Worm (Caenorhabditis elegans) whole organism, young adult: ENCODE measurements around the gene EGAP9.4.
A peak's percentile ranks its signal among the peaks of the same experiment; 100 is the strongest.

ENCODE experiments used
- B0336.3 ChIP-seq: fragments of 200-800 bp; sonication (Bioruptor generic); IDR thresholded peaks from 2 replicates; pipeline ENCODE4 v1.3.6; 2022; ENCODE audit warnings: missing genetic modification characterization, missing compliant biosample characterization
- C06A6.2 ChIP-seq: fragments of 200-800 bp; sonication (Bioruptor generic); conservative IDR thresholded peaks from 2 replicates; pipeline ENCODE4 v1.3.6; 2022; ENCODE audit warnings: missing genetic modification characterization, missing compliant biosample characterization
- D2030.7 ChIP-seq: fragments of 200-800 bp; sonication (Bioruptor generic); IDR thresholded peaks from 2 replicates; pipeline ENCODE4 v1.3.6; 2022; ENCODE audit warnings: missing genetic modification reagents, missing genetic modification characterization, missing compliant biosample characterization
- F10E7.11 ChIP-seq: sonication (generic microtip); optimal IDR thresholded peaks from 2 replicates; lab custom pipeline; 2017; ENCODE audit warnings: mild to moderate bottlenecking, missing genetic modification characterization, moderate library complexity, missing compliant biosample characterization
- F22D6.2 ChIP-seq: sonication (generic microtip); optimal IDR thresholded peaks from 2 replicates; lab custom pipeline; 2016; ENCODE audit warnings: mild to moderate bottlenecking, missing genetic modification characterization, missing compliant biosample characterization
- F23B12.7 ChIP-seq: sonication (generic microtip); optimal IDR thresholded peaks from 2 replicates; lab custom pipeline; 2017; ENCODE audit warnings: missing genetic modification characterization, mild to moderate bottlenecking, missing compliant biosample characterization, antibody characterized with exemption, moderate library complexity; ENCODE audit not compliant: insufficient read depth
- F39B2.1 ChIP-seq: fragments of 200-800 bp; sonication (Bioruptor generic); IDR thresholded peaks from 2 replicates; pipeline ENCODE4 v1.3.6; 2022; ENCODE audit warnings: missing genetic modification reagents, missing genetic modification characterization, missing compliant biosample characterization
- F52B5.7 ChIP-seq: sonication (generic microtip); optimal IDR thresholded peaks from 2 replicates; lab custom pipeline; 2016; ENCODE audit warnings: mild to moderate bottlenecking, missing genetic modification characterization, missing compliant biosample characterization
- T07F8.4 ChIP-seq: sonication (generic microtip); optimal IDR thresholded peaks from 2 replicates; lab custom pipeline; 2016; ENCODE audit warnings: mild to moderate bottlenecking, missing genetic modification characterization, moderate library complexity, missing compliant biosample characterization
- T26A5.8 ChIP-seq: sonication (generic microtip); optimal IDR thresholded peaks from 2 replicates; lab custom pipeline; 2016; ENCODE audit warnings: missing genetic modification characterization, missing compliant biosample characterization
- akir-1 ChIP-seq: fragments of 200-800 bp; sonication (Bioruptor generic); optimal IDR thresholded peaks from 2 replicates; lab custom pipeline; 2018; ENCODE audit warnings: mild to moderate bottlenecking, missing genetic modification characterization, moderate library complexity, missing compliant biosample characterization
- ama-1 ChIP-seq, 3 experiments: fragments of 150-350 bp in 1 of 3; sonication (generic microtip) in 2 of 3; optimal IDR thresholded peaks; 2 replicates each; lab custom pipeline; 2014 to 2018; ENCODE audit warnings: missing biosample characterization in 2 of 3, missing genetic modification characterization in 2 of 3, missing genetic modification reagents in 2 of 3
- atf-7 ChIP-seq: sonication (generic microtip); optimal IDR thresholded peaks from 2 replicates; lab custom pipeline; 2017; ENCODE audit warnings: mild to moderate bottlenecking, missing genetic modification characterization, missing compliant biosample characterization
- ccch-3 ChIP-seq: fragments of 200-800 bp; sonication (Bioruptor generic); optimal IDR thresholded peaks from 2 replicates; lab custom pipeline; 2018; ENCODE audit warnings: mild to moderate bottlenecking, missing genetic modification characterization, missing compliant biosample characterization
- cebp-1 ChIP-seq, 2 experiments: fragments of 200-800 bp in 1 of 2; sonication (Bioruptor generic) in 1 of 2; sonication (generic microtip) in 1 of 2; IDR thresholded peaks in 1 of 2; optimal IDR thresholded peaks in 1 of 2; 2 replicates each; pipeline versions ENCODE4 v1.3.6 to Lab custom; 2017 to 2022; ENCODE audit warnings: missing compliant biosample characterization in 2 of 2, missing genetic modification characterization in 2 of 2, mild to moderate bottlenecking in 1 of 2, missing genetic modification reagents in 1 of 2, moderate library complexity in 1 of 2
- cebp-2 ChIP-seq: fragments of 200-800 bp; sonication (Bioruptor generic); IDR thresholded peaks from 2 replicates; pipeline ENCODE4 v1.3.6; 2022; ENCODE audit warnings: missing genetic modification characterization, missing compliant biosample characterization
- die-1 ChIP-seq: sonication (generic microtip); optimal IDR thresholded peaks from 2 replicates; lab custom pipeline; 2016; ENCODE audit warnings: missing genotype, mild to moderate bottlenecking, missing genetic modification characterization, missing compliant biosample characterization
- dox-1 ChIP-seq: fragments of 200-800 bp; sonication (Bioruptor generic); IDR thresholded peaks from 2 replicates; pipeline ENCODE4 v1.3.6; 2022; ENCODE audit warnings: missing genetic modification reagents, missing genetic modification characterization, missing compliant biosample characterization
- efl-1 ChIP-seq: fragments of 150-350 bp; optimal IDR thresholded peaks from 2 replicates; lab custom pipeline; 2014; ENCODE audit warnings: missing biosample characterization, missing genetic modification reagents, missing genetic modification characterization
- egl-44 ChIP-seq: fragments of 200-800 bp; sonication (Bioruptor generic); IDR thresholded peaks from 2 replicates; pipeline ENCODE4 v1.3.6; 2022; ENCODE audit warnings: missing genetic modification reagents, missing genetic modification characterization, missing compliant biosample characterization
- ets-4 ChIP-seq: fragments of 200-800 bp; sonication (Bioruptor generic); optimal IDR thresholded peaks from 2 replicates; lab custom pipeline; 2018; ENCODE audit warnings: mild to moderate bottlenecking, missing genetic modification characterization, missing compliant biosample characterization
- gei-17 ChIP-seq: fragments of 200-800 bp; sonication (Bioruptor generic); optimal IDR thresholded peaks from 2 replicates; lab custom pipeline; 2018; ENCODE audit warnings: mild to moderate bottlenecking, missing genetic modification characterization, missing compliant biosample characterization
- hmg-1.2 ChIP-seq: fragments of 200-800 bp; sonication (Bioruptor generic); IDR thresholded peaks from 2 replicates; pipeline ENCODE4 v1.3.6; 2022; ENCODE audit warnings: missing genetic modification reagents, missing genetic modification characterization, missing compliant biosample characterization
- hrde-1 ChIP-seq: sonication (generic microtip); optimal IDR thresholded peaks from 2 replicates; lab custom pipeline; 2016; ENCODE audit warnings: missing genetic modification characterization, mild to moderate bottlenecking, missing compliant biosample characterization, moderate library complexity, missing genotype, missing genetic modification reagents, borderline replicate concordance
- let-607 ChIP-seq, 2 experiments: fragments of 200-800 bp in 1 of 2; sonication (Bioruptor generic) in 1 of 2; sonication (generic microtip) in 1 of 2; optimal IDR thresholded peaks; 2 replicates each; lab custom pipeline; 2016 to 2018; ENCODE audit warnings: mild to moderate bottlenecking in 2 of 2, missing compliant biosample characterization in 2 of 2, missing genetic modification characterization in 2 of 2, moderate library complexity in 2 of 2, missing genotype in 1 of 2
- lin-35 ChIP-seq, 3 experiments: fragments of 150-350 bp in 2 of 3; sonication (generic microtip) in 1 of 3; optimal IDR thresholded peaks; 2 replicates each; lab custom pipeline; 2014 to 2018; ENCODE audit warnings: missing biosample characterization in 3 of 3, missing genetic modification characterization in 3 of 3, missing genetic modification reagents in 3 of 3
- lsy-27 ChIP-seq: sonication (generic microtip); optimal IDR thresholded peaks from 2 replicates; lab custom pipeline; 2017; ENCODE audit warnings: missing genetic modification characterization, mild to moderate bottlenecking, missing compliant biosample characterization, antibody characterized with exemption, missing genotype, borderline replicate concordance; ENCODE audit not compliant: insufficient read depth
- madf-10 ChIP-seq: sonication (generic microtip); optimal IDR thresholded peaks from 2 replicates; lab custom pipeline; 2016; ENCODE audit warnings: mild to moderate bottlenecking, missing genetic modification characterization, missing compliant biosample characterization
- mcd-1 ChIP-seq: fragments of 200-800 bp; sonication (Bioruptor generic); IDR thresholded peaks from 2 replicates; pipeline ENCODE4 v1.3.6; 2022; ENCODE audit warnings: missing genetic modification reagents, missing genetic modification characterization, missing compliant biosample characterization
- mel-28 ChIP-seq: sonication (generic microtip); optimal IDR thresholded peaks from 2 replicates; lab custom pipeline; 2016; ENCODE audit warnings: borderline replicate concordance, mild to moderate bottlenecking, missing genetic modification characterization, missing compliant biosample characterization
- mxl-1 ChIP-seq: sonication (generic microtip); optimal IDR thresholded peaks from 2 replicates; lab custom pipeline; 2016; ENCODE audit warnings: missing genetic modification characterization, missing compliant biosample characterization
- nfya-2 ChIP-seq: fragments of 200-800 bp; sonication (Bioruptor generic); IDR thresholded peaks from 2 replicates; pipeline ENCODE4 v1.3.6; 2022; ENCODE audit warnings: missing genetic modification reagents, missing genetic modification characterization, missing compliant biosample characterization
- nhr-80 ChIP-seq: sonication (generic microtip); optimal IDR thresholded peaks from 2 replicates; lab custom pipeline; 2016; ENCODE audit warnings: missing genetic modification characterization, missing compliant biosample characterization
- nhr-90 ChIP-seq: sonication (generic microtip); optimal IDR thresholded peaks from 2 replicates; lab custom pipeline; 2016; ENCODE audit warnings: missing genotype, mild to moderate bottlenecking, missing genetic modification characterization, missing compliant biosample characterization
- rec-8 ChIP-seq, 2 experiments: sonication (generic microtip); optimal IDR thresholded peaks; 2 replicates each; lab custom pipeline; 2016; ENCODE audit warnings: mild to moderate bottlenecking in 2 of 2, missing genetic modification characterization in 2 of 2, missing genetic modification reagents in 2 of 2, missing genotype in 2 of 2, missing biosample characterization in 1 of 2, missing compliant biosample characterization in 1 of 2, moderate library complexity in 1 of 2
- repo-1 ChIP-seq: sonication (generic microtip); optimal IDR thresholded peaks from 2 replicates; lab custom pipeline; 2017; ENCODE audit warnings: mild to moderate bottlenecking, missing genetic modification characterization, missing compliant biosample characterization
- rpc-1 ChIP-seq, 2 experiments: fragments of 150-350 bp in 1 of 2; sonication (generic microtip) in 1 of 2; optimal IDR thresholded peaks; 2 replicates each; lab custom pipeline; 2014 to 2018; ENCODE audit warnings: missing biosample characterization in 1 of 2, missing genetic modification characterization in 1 of 2, missing genetic modification reagents in 1 of 2, missing genotype in 1 of 2
- tlf-1 ChIP-seq: fragments of 200-800 bp; sonication (Bioruptor generic); optimal IDR thresholded peaks from 2 replicates; lab custom pipeline; 2018; ENCODE audit warnings: mild to moderate bottlenecking, missing genetic modification characterization, missing compliant biosample characterization
- ztf-22 ChIP-seq: fragments of 200-800 bp; sonication (Bioruptor generic); optimal IDR thresholded peaks from 2 replicates; lab custom pipeline; 2018; ENCODE audit warnings: mild to moderate bottlenecking, missing genetic modification characterization, moderate library complexity, missing compliant biosample characterization
- ztf-26 ChIP-seq: sonication (generic microtip); optimal IDR thresholded peaks from 2 replicates; lab custom pipeline; 2017; ENCODE audit warnings: missing genetic modification characterization, missing compliant biosample characterization

EGAP9.4 gene

DNA sequence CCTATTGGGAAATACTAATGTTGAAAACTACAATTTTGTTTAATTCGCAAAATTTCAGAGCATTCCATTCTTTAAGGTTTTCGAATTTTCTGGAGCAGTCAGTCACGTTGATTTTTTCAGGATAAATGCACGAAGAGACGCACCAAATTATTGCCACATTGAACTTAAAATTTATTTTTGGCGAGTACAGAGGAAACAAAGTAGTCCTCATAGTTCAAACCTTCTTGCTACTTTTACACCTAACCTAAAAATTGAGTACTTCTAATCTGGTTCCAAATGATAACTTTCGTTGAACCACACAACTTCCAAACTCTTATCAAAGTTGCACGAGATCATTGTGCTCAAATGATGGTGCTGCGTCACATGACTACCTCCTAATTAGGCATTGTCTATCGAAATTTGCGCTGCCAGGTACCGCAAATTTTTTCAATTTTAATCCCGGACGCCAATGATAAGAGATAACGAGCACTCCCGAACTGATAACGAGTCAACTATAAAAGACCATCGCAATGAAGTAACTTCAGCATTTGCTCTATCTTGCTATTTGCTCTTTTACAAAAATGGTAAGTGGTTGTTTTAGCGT is 37.6 kb downstream of the EGAP9.4 start, which contains the start of gene cpr-4 (continued):
- TF ChIP-seq lsy-27 (tag; lab: Kevin White, UChicago) (no peak), T07F8.4 (no peak), gei-17 (GFP tag; lab: Kevin White, UChicago) (no peak), ets-4 (peak; percentile 73), lin-35 (GFP tag; optimal IDR thresholded peaks at IDR 0.05; lab: Kevin White, UChicago) (no peak), efl-1 (no peak), cebp-1 (GFP tag; IDR thresholded peaks at IDR 0.05; lab: Robert Waterston, UW) (no peak), cebp-1 (tag; optimal IDR thresholded peaks at IDR 0.05; lab: Kevin White, UChicago) (peak; percentile 57), akir-1 (GFP tag; lab: Kevin White, UChicago) (no peak), nhr-90 (tag; lab: Kevin White, UChicago) (peak; percentile 12), egl-44 (GFP tag; lab: Robert Waterston, UW) (peak; percentile 75; the same call in 1 of the 2 replicates), B0336.3 (GFP tag; lab: Robert Waterston, UW) (no peak), mel-28 (tag; lab: Kevin White, UChicago) (no peak), mxl-1 (tag; lab: Kevin White, UChicago) (no peak), dox-1 (GFP tag; lab: Robert Waterston, UW) (no peak), F22D6.2 (tag; lab: Kevin White, UChicago) (no peak), D2030.7 (no peak), let-607 (tag; optimal IDR thresholded peaks at IDR 0.05; lab: Kevin White, UChicago) (peak in 1 of 2 experiments; percentile 57), T26A5.8 (tag; lab: Kevin White, UChicago) (no peak), F52B5.7 (no peak), ama-1 (optimal IDR thresholded peaks at IDR 0.05; lab: Kevin White, UChicago) (no peak), ama-1 (GFP tag; optimal IDR thresholded peaks at IDR 0.05; lab: Kevin White, UChicago) (no peak), tlf-1 (no peak), ccch-3 (GFP tag; lab: Kevin White, UChicago) (no peak), ztf-22 (GFP tag; lab: Kevin White, UChicago) (peak; percentile 73), hmg-1.2 (no peak), nfya-2 (GFP tag; lab: Robert Waterston, UW) (no peak), rpc-1 (optimal IDR thresholded peaks at IDR 0.05; lab: Kevin White, UChicago) (no peak), rpc-1 (tag; optimal IDR thresholded peaks at IDR 0.05; lab: Kevin White, UChicago) (no peak), ztf-26 (tag; lab: Kevin White, UChicago) (no peak), repo-1 (tag; lab: Kevin White, UChicago) (no peak), F39B2.1 (no peak), F10E7.11 (tag; lab: Kevin White, UChicago) (no peak), atf-7 (tag; lab: Kevin White, UChicago) (peak; percentile 65), nhr-80 (tag; lab: Kevin White, UChicago) (peak; percentile 99), die-1 (tag; lab: Kevin White, UChicago) (no peak), C06A6.2 (GFP tag; lab: Robert Waterston, UW) (no peak), madf-10 (tag; lab: Kevin White, UChicago) (peak; percentile 40), hrde-1 (tag; lab: Kevin White, UChicago) (no peak)

DNA sequence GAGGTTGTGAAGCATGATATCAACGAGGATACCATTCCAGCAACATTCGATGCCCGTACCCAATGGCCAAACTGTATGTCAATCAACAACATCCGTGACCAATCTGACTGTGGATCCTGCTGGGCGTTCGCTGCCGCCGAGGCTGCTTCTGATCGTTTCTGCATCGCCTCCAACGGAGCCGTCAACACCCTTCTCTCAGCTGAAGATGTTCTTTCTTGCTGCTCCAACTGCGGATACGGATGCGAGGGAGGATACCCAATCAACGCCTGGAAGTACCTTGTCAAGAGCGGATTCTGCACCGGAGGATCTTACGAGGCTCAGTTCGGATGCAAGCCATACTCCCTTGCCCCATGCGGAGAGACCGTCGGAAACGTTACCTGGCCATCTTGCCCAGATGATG is 38.3 kb downstream of the EGAP9.4 start:
- no peak for TF ChIP-seq F10E7.11 (tag; lab: Kevin White, UChicago)
- no peak for TF ChIP-seq rec-8 (tag; optimal IDR thresholded peaks at IDR 0.05; lab: Kevin White, UChicago)
- TF ChIP-seq F23B12.7 (tag; lab: Kevin White, UChicago) = no peak
- no peak for TF ChIP-seq mcd-1
- 0 out of 2 replicates have a peak, but pooled peaks have one; percentile 53 for TF ChIP-seq cebp-2 (GFP tag; lab: Robert Waterston, UW)
